Fruit fly (Drosophila melanogaster): ENCODE data around the gene Hs3st-B.

Hs3st-B gene

dm6 chrX:19297899-19298784, 49.7 kb downstream of the Hs3st-B start, which contains the start of gene CG8034 (continued):
- peak; percentile 97 for TF ChIP-seq phol (tag; optimal IDR thresholded peaks at IDR 0.05)
- TF ChIP-seq CG10565 (GFP tag; optimal IDR thresholded peaks at IDR 0.05) = peak; percentile 67
- peak; percentile 91 for TF ChIP-seq CG4282 (GFP tag; optimal IDR thresholded peaks at IDR 0.05)
- peak; percentile 95 for TF ChIP-seq cg (GFP tag; optimal IDR thresholded peaks at IDR 0.05)
- TF ChIP-seq E2f1 (GFP tag; IDR thresholded peaks at IDR 0.05) = peak; percentile 92
- TF ChIP-seq MBD-R2 (GFP tag; IDR thresholded peaks at IDR 0.05) = peak; percentile 84
- TF ChIP-seq h (optimal IDR thresholded peaks at IDR 0.05) = no peak
- TF ChIP-seq Scr (GFP tag; IDR thresholded peaks at IDR 0.05; ENCODE audit: partially characterized antibody) = peak; percentile 58
- TF ChIP-seq stwl (tag; optimal IDR thresholded peaks at IDR 0.05) = peak; percentile 26
- peak; percentile 99 for TF ChIP-seq sens (GFP tag)
- TF ChIP-seq z (GFP tag; IDR thresholded peaks at IDR 0.05) = 0 out of 3 replicates have a peak, but pooled peaks have one; percentile 48
- TF ChIP-seq Oaz (GFP tag; IDR thresholded peaks at IDR 0.05) = peak; percentile 89
- peak; percentile 91 for TF ChIP-seq CG11085 (GFP tag; IDR thresholded peaks at IDR 0.05)
- TF ChIP-seq eyg (GFP tag; optimal IDR thresholded peaks at IDR 0.05) = peak; percentile 91
- no peak for TF ChIP-seq tna (GFP tag; IDR thresholded peaks at IDR 0.05; ENCODE audit: partially characterized antibody)
- peak; percentile 97 for TF ChIP-seq CG10979 (tag; optimal IDR thresholded peaks at IDR 0.05)
- peak; percentile 76 for TF ChIP-seq CG17912 (GFP tag; optimal IDR thresholded peaks at IDR 0.05)
- peak; percentile 81 for TF ChIP-seq CG31365 (tag; optimal IDR thresholded peaks at IDR 0.05)
- peak; percentile 85 for TF ChIP-seq dimm (GFP tag; IDR thresholded peaks at IDR 0.05)
- TF ChIP-seq CG7786 (GFP tag; optimal IDR thresholded peaks at IDR 0.05) = peak; percentile 96
- TF ChIP-seq CG11093 (GFP tag; IDR thresholded peaks at IDR 0.05) = peak; percentile 93
- peak; percentile 89 for TF ChIP-seq CG18764 (GFP tag; optimal IDR thresholded peaks at IDR 0.05)
- peak; percentile 90 for TF ChIP-seq CG14050 (GFP tag; IDR thresholded peaks at IDR 0.05)
- peak in 1 of 3 experiments; percentile 86 for TF ChIP-seq Stat92E (GFP tag; optimal IDR thresholded peaks at IDR 0.05)
- TF ChIP-seq CG8924 (tag; optimal IDR thresholded peaks at IDR 0.05) = peak; percentile 98
- TF ChIP-seq ash1 (GFP tag; optimal IDR thresholded peaks at IDR 0.05) = peak; percentile 64
- TF ChIP-seq CG10431 (GFP tag; optimal IDR thresholded peaks at IDR 0.05) = peak; percentile 89
- TF ChIP-seq CG4820 (GFP tag; optimal IDR thresholded peaks at IDR 0.05) = peak; percentile 93
- peak; percentile 97 for TF ChIP-seq dmrt11E (tag; optimal IDR thresholded peaks at IDR 0.05)
- TF ChIP-seq Gsc (GFP tag; IDR thresholded peaks at IDR 0.05) = peak; percentile 85
- TF ChIP-seq CG6813 (GFP tag; optimal IDR thresholded peaks at IDR 0.05) = peak; percentile 93
- peak; percentile 92 for TF ChIP-seq jigr1 (GFP tag; IDR thresholded peaks at IDR 0.05)
- peak; percentile 97 for TF ChIP-seq CG33557 (GFP tag; optimal IDR thresholded peaks at IDR 0.05)
- peak; percentile 99 for TF ChIP-seq nmo (GFP tag; optimal IDR thresholded peaks at IDR 0.05)
- TF ChIP-seq Mrtf (GFP tag; IDR thresholded peaks at IDR 0.05) = peak; percentile 91
- peak; percentile 89 for TF ChIP-seq dan (GFP tag; IDR thresholded peaks at IDR 0.05)
- TF ChIP-seq wek (GFP tag; optimal IDR thresholded peaks at IDR 0.05) = peak; percentile 83
- peak; percentile 99 for TF ChIP-seq CG2678 (tag; optimal IDR thresholded peaks at IDR 0.05)
- peak; percentile 95 for TF ChIP-seq CG12299 (tag; optimal IDR thresholded peaks at IDR 0.05)
- TF ChIP-seq CG8359 (GFP tag; optimal IDR thresholded peaks at IDR 0.05; ENCODE audit: borderline replicate concordance) = peak; percentile 92
- TF ChIP-seq GATAe (GFP tag; conservative IDR thresholded peaks at IDR 0.05) = peak; percentile 84
- peak; percentile 91 for TF ChIP-seq Bdp1 (GFP tag; optimal IDR thresholded peaks at IDR 0.05)
- peak; percentile 96 for TF ChIP-seq fd96Cb (tag; optimal IDR thresholded peaks at IDR 0.05)
- TF ChIP-seq Hey (tag; optimal IDR thresholded peaks at IDR 0.05) = peak; percentile 81
- TF ChIP-seq bcd (GFP tag; optimal IDR thresholded peaks at IDR 0.05) = peak; percentile 98
- TF ChIP-seq disco-r (GFP tag; optimal IDR thresholded peaks at IDR 0.05) = peak; percentile 89
- peak; percentile 96 for TF ChIP-seq CG10147 (GFP tag; optimal IDR thresholded peaks at IDR 0.05)
- TF ChIP-seq CG2889 (GFP tag; IDR thresholded peaks at IDR 0.05) = peak; percentile 90
